Worm (Caenorhabditis elegans) whole organism, L3 larva: Measurements from ENCODE around the gene T19C4.24.

Experiments used
- aly-2 ChIP-seq: fragments of 150-350 bp; optimal IDR thresholded peaks from 2 replicates; lab custom pipeline; 2014; ENCODE audit warnings: missing biosample characterization, missing genetic modification characterization
- ama-1 ChIP-seq: fragments of 150-350 bp; optimal IDR thresholded peaks from 2 replicates; lab custom pipeline; 2018
- nhr-76 ChIP-seq: fragments of 150-350 bp; sonication (generic microtip); optimal IDR thresholded peaks from 5 replicates; lab custom pipeline; 2014; ENCODE audit warnings: missing biosample characterization, missing genetic modification characterization
- pha-4 ChIP-seq: fragments of 150-350 bp; optimal IDR thresholded peaks from 2 replicates; lab custom pipeline; 2014; ENCODE audit warnings: missing biosample characterization, missing genetic modification reagents, missing genetic modification characterization
- zag-1 ChIP-seq: fragments of 150-350 bp; optimal IDR thresholded peaks from 2 replicates; lab custom pipeline; 2014; ENCODE audit warnings: missing biosample characterization, missing genetic modification characterization
- ztf-11 ChIP-seq: fragments of 150-350 bp; optimal IDR thresholded peaks from 2 replicates; lab custom pipeline; 2014; ENCODE audit warnings: missing biosample characterization, missing genetic modification characterization

DNA sequence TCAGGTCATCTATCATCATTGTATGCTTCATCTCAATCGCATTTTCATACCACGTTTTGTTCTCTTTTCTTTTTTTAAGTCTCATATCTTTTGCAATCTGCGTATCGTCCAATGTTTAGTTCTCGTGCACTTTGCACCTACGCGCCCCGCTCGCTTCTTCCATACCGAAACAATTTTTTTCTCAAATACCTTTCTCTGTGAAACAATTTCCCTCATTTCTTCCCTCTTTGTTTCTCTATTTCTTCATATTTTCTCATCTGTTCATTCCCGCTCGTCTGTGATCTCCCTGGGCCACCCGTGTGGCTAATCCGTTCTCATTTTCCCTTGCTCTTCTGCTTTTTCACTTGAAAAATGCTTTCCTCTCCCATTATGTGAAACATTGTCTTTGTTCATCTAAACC lies 6.5 kb downstream of the T19C4.24 start:
- no peak for TF ChIP-seq aly-2 (tag; lab: Kevin White, UChicago)
- TF ChIP-seq zag-1 (tag; lab: Kevin White, UChicago), result no peak
- no peak for TF ChIP-seq ama-1 (lab: Kevin White, UChicago)
- TF ChIP-seq ztf-11 (tag; lab: Kevin White, UChicago), result no peak
- peak; percentile 62 for TF ChIP-seq pha-4 (tag; lab: Kevin White, UChicago)
- TF ChIP-seq nhr-76 (tag; lab: Kevin White, UChicago), result no peak
